Worm (Caenorhabditis elegans) whole organism, dauer: ENCODE measurements around the gene tmem-24.

ENCODE experiments used
- unc-62 ChIP-seq: sonication (generic microtip); optimal IDR thresholded peaks from 2 replicates; lab custom pipeline; 2017; ENCODE audit warnings: missing biosample characterization, missing genetic modification reagents, missing genetic modification characterization

Gene tmem-24

ce11 chrX:3645924-3646323 lies 1.2 kb upstream of the tmem-24 start:
- TF ChIP-seq unc-62 (GFP tag; lab: Kevin White, UChicago): no peak

ce11 chrX:3634782-3635181 lies 9.9 kb downstream of the tmem-24 start:
- no peak for TF ChIP-seq unc-62 (GFP tag; lab: Kevin White, UChicago)

- no peak for TF ChIP-seq unc-62 (GFP tag; lab: Kevin White, UChicago)
Measured at ce11 chrX:3633654-3634053, 11.0 kb downstream of the tmem-24 start, which contains the start of gene gst-11. Gene gst-11, minus strand, starts transcription at chrX:3633754.

ce11 chrX:3631550-3631949 lies 13.1 kb downstream of the tmem-24 start:
- no peak for TF ChIP-seq unc-62 (GFP tag; lab: Kevin White, UChicago)

- TF ChIP-seq unc-62 (GFP tag; lab: Kevin White, UChicago): no peak
Measured at ce11 chrX:3630090-3630489, 14.6 kb downstream of the tmem-24 start.

- no peak for TF ChIP-seq unc-62 (GFP tag; lab: Kevin White, UChicago)
Measured at ce11 chrX:3628016-3628415, 16.7 kb downstream of the tmem-24 start, which contains the start of gene vep-2. Gene vep-2, plus strand, starts transcription at chrX:3628316.

- TF ChIP-seq unc-62 (GFP tag; lab: Kevin White, UChicago): no peak
Measured at ce11 chrX:3625599-3625998, 19.1 kb downstream of the tmem-24 start.

- TF ChIP-seq unc-62 (GFP tag; lab: Kevin White, UChicago): no peak
Measured at ce11 chrX:3623162-3623561, 21.5 kb downstream of the tmem-24 start, which contains the start of gene C18B2.2. Gene C18B2.2, plus strand, starts transcription at chrX:3623462.

- no peak for TF ChIP-seq unc-62 (GFP tag; lab: Kevin White, UChicago)
Measured at ce11 chrX:3618842-3619241, 25.9 kb downstream of the tmem-24 start.

ce11 chrX:3617218-3617617 lies 27.5 kb downstream of the tmem-24 start, which contains the start of gene del-9:
Gene del-9, minus strand, starts transcription at chrX:3617318.
- TF ChIP-seq unc-62 (GFP tag; lab: Kevin White, UChicago): no peak

- TF ChIP-seq unc-62 (GFP tag; lab: Kevin White, UChicago): no peak
Measured at ce11 chrX:3613665-3614064, 31.0 kb downstream of the tmem-24 start.

- TF ChIP-seq unc-62 (GFP tag; lab: Kevin White, UChicago): no peak
Measured at ce11 chrX:3611740-3612139, 33.0 kb downstream of the tmem-24 start.

ce11 chrX:3611042-3611623 lies 33.6 kb downstream of the tmem-24 start, which contains the start of gene C18B2.5:
Gene C18B2.5, minus strand, starts transcription at chrX:3611092.
- TF ChIP-seq unc-62 (GFP tag; lab: Kevin White, UChicago): no peak

ce11 chrX:3610442-3610841 lies 34.3 kb downstream of the tmem-24 start:
- TF ChIP-seq unc-62 (GFP tag; lab: Kevin White, UChicago): no peak

- no peak for TF ChIP-seq unc-62 (GFP tag; lab: Kevin White, UChicago)
Measured at ce11 chrX:3605727-3606126, 39.0 kb downstream of the tmem-24 start, which contains the start of gene C18B2.4. Gene C18B2.4, minus strand, starts transcription at chrX:3605741.

ce11 chrX:3602622-3603021 lies 42.1 kb downstream of the tmem-24 start:
- no peak for TF ChIP-seq unc-62 (GFP tag; lab: Kevin White, UChicago)

ce11 chrX:3601531-3601930 lies 43.2 kb downstream of the tmem-24 start, which contains the start of gene C18B2.3:
Gene C18B2.3, plus strand, starts transcription at chrX:3601831.
- no peak for TF ChIP-seq unc-62 (GFP tag; lab: Kevin White, UChicago)
